Worm (Caenorhabditis elegans): ENCODE measurements around the gene F39B3.7.
A peak's percentile ranks its signal among the peaks of the same experiment; 100 is the strongest.

The F39B3.7 gene

ce11 chrX:17539968-17540367, 27.3 kb downstream of the F39B3.7 start (continued):
- TF ChIP-seq zip-2 (tag; optimal IDR thresholded peaks at IDR 0.05) (no peak), php-3 (GFP tag; IDR thresholded peaks at IDR 0.05) (no peak), mdt-29 (GFP tag; IDR thresholded peaks at IDR 0.05) (no peak), hlh-30 (tag; optimal IDR thresholded peaks at IDR 0.05; ENCODE audit: insufficient read depth) (peak; percentile 77), F37D6.2 (tag; optimal IDR thresholded peaks at IDR 0.05) (no peak), mdl-1 (tag; optimal IDR thresholded peaks at IDR 0.05) (peak in 1 of 2 experiments; percentile 69), nhr-10 (tag; optimal IDR thresholded peaks at IDR 0.05) (no peak), nhr-77 (tag; optimal IDR thresholded peaks at IDR 0.05) (no peak), hlh-11 (tag; optimal IDR thresholded peaks at IDR 0.05) (peak; percentile 40), lin-1 (GFP tag; IDR thresholded peaks at IDR 0.05) (no peak), cey-2 (tag; optimal IDR thresholded peaks at IDR 0.05; ENCODE audit: borderline replicate concordance, insufficient read depth) (no peak), lin-38 (GFP tag; IDR thresholded peaks at IDR 0.05) (no peak), mep-1 (tag; optimal IDR thresholded peaks at IDR 0.05) (peak; percentile 1), nhr-102 (tag; optimal IDR thresholded peaks at IDR 0.05) (no peak), fkh-10 (GFP tag; optimal IDR thresholded peaks at IDR 0.05) (no peak), nhr-237 (tag; optimal IDR thresholded peaks at IDR 0.05) (no peak), nhr-6 (tag; optimal IDR thresholded peaks at IDR 0.05) (no peak), daf-12 (tag; optimal IDR thresholded peaks at IDR 0.05) (no peak), dmd-9 (GFP tag; IDR thresholded peaks at IDR 0.05) (no peak), dpl-1 (GFP tag; optimal IDR thresholded peaks at IDR 0.05) (no peak), ama-1 (optimal IDR thresholded peaks at IDR 0.05) (no peak), rbr-2 (tag; optimal IDR thresholded peaks at IDR 0.05) (no peak), jun-1 (tag; optimal IDR thresholded peaks at IDR 0.05) (no peak), F44E2.7 (GFP tag; IDR thresholded peaks at IDR 0.05) (no peak), lsy-2 (tag; optimal IDR thresholded peaks at IDR 0.05) (no peak), ZK337.2 (GFP tag; IDR thresholded peaks at IDR 0.05) (no peak), lim-7 (GFP tag; IDR thresholded peaks at IDR 0.05) (no peak), mes-2 (tag; optimal IDR thresholded peaks at IDR 0.05; ENCODE audit: poor library complexity, severe bottlenecking) (no peak), lir-3 (tag; optimal IDR thresholded peaks at IDR 0.05) (no peak), aly-2 (tag; optimal IDR thresholded peaks at IDR 0.05) (no peak), saeg-2 (GFP tag; IDR thresholded peaks at IDR 0.05) (no peak), ceh-28 (tag; optimal IDR thresholded peaks at IDR 0.05) (no peak), ctbp-1 (GFP tag; IDR thresholded peaks at IDR 0.05) (no peak), vab-7 (GFP tag; IDR thresholded peaks at IDR 0.05) (no peak), unc-130 (GFP tag; optimal IDR thresholded peaks at IDR 0.05) (no peak), dve-1 (tag; optimal IDR thresholded peaks at IDR 0.05; ENCODE audit: insufficient read depth) (no peak), nhr-42 (GFP tag; IDR thresholded peaks at IDR 0.05) (no peak), ztf-11 (tag; optimal IDR thresholded peaks at IDR 0.05) (no peak), daf-19 (GFP tag; conservative IDR thresholded peaks at IDR 0.05) (no peak), nhr-11 (tag; optimal IDR thresholded peaks at IDR 0.05) (no peak), dmd-6 (GFP tag; IDR thresholded peaks at IDR 0.05) (no peak), duxl-1 (tag; optimal IDR thresholded peaks at IDR 0.05; ENCODE audit: poor library complexity) (no peak), madf-9 (GFP tag; conservative IDR thresholded peaks at IDR 0.05) (no peak), unc-39 (tag; optimal IDR thresholded peaks at IDR 0.05) (no peak), nhr-25 (tag; optimal IDR thresholded peaks at IDR 0.05; ENCODE audit: borderline replicate concordance, insufficient read depth) (no peak)

All from whole organism, L4 larva.